Fruit fly (Drosophila melanogaster) whole organism, embryonic: ENCODE data around the gene janA.
A peak's percentile ranks its signal among the peaks of the same experiment; 100 is the strongest.

Source experiments
- Asciz ChIP-seq: fragments of 200-800 bp; sonication (Bioruptor generic); optimal IDR thresholded peaks from 2 replicates; lab custom pipeline; 2017; ENCODE audit warnings: missing biosample characterization, mild to moderate bottlenecking, missing genetic modification characterization, missing genetic modification reagents
- CG10209 ChIP-seq: fragments of 200-800 bp; sonication (Bioruptor generic); optimal IDR thresholded peaks from 3 replicates; lab custom pipeline; 2017; ENCODE audit warnings: missing biosample characterization, mild to moderate bottlenecking, missing genetic modification characterization, missing genetic modification reagents
- CG10543 ChIP-seq: fragments of 200-800 bp; sonication (Bioruptor generic); optimal IDR thresholded peaks from 3 replicates; lab custom pipeline; 2017; ENCODE audit warnings: missing biosample characterization, mild to moderate bottlenecking, missing genetic modification characterization, moderate library complexity
- CG11398 ChIP-seq: fragments of 200-800 bp; sonication (Bioruptor generic); optimal IDR thresholded peaks from 2 replicates; lab custom pipeline; 2016; ENCODE audit warnings: missing biosample characterization, missing genetic modification characterization
- CG11695 ChIP-seq: fragments of 200-800 bp; sonication (Bioruptor generic); IDR thresholded peaks from 3 replicates; pipeline ENCODE4 v1.3.6; 2022; ENCODE audit warnings: missing biosample characterization, missing genetic modification characterization
- CG12219 ChIP-seq: fragments of 200-800 bp; sonication (Bioruptor generic); optimal IDR thresholded peaks from 3 replicates; lab custom pipeline; 2018; ENCODE audit warnings: missing biosample characterization, mild to moderate bottlenecking, missing genetic modification characterization
- CG12236 ChIP-seq: fragments of 200-800 bp; sonication (Bioruptor generic); optimal IDR thresholded peaks from 2 replicates; lab custom pipeline; 2016; ENCODE audit warnings: missing biosample characterization, missing genetic modification characterization
- CG12942 ChIP-seq: fragments of 200-800 bp; sonication (Bioruptor generic); optimal IDR thresholded peaks from 3 replicates; lab custom pipeline; 2016; ENCODE audit warnings: missing biosample characterization, missing genetic modification characterization
- CG14441 ChIP-seq: fragments of 200-800 bp; sonication (Bioruptor generic); IDR thresholded peaks from 2 replicates; pipeline ENCODE4 v1.3.6; 2022; ENCODE audit warnings: missing biosample characterization, missing genetic modification characterization
- CG15696 ChIP-seq: fragments of 200-800 bp; sonication (Bioruptor generic); optimal IDR thresholded peaks from 2 replicates; lab custom pipeline; 2019; ENCODE audit warnings: missing biosample characterization, mild to moderate bottlenecking, missing genetic modification characterization, moderate library complexity
- CG17385 ChIP-seq: fragments of 200-800 bp; sonication (Bioruptor generic); optimal IDR thresholded peaks from 3 replicates; lab custom pipeline; 2018; ENCODE audit warnings: missing biosample characterization, mild to moderate bottlenecking, missing genetic modification characterization
- CG2875 ChIP-seq: fragments of 200-800 bp; sonication (Bioruptor generic); optimal IDR thresholded peaks from 2 replicates; lab custom pipeline; 2017; ENCODE audit warnings: missing biosample characterization, mild to moderate bottlenecking, missing genetic modification characterization, missing genetic modification reagents
- CG30431 ChIP-seq: fragments of 200-800 bp; sonication (Bioruptor generic); optimal IDR thresholded peaks from 2 replicates; lab custom pipeline; 2017; ENCODE audit warnings: missing biosample characterization, missing genetic modification characterization
- CG31388 ChIP-seq: fragments of 200-800 bp; sonication (Bioruptor generic); optimal IDR thresholded peaks from 2 replicates; lab custom pipeline; 2016; ENCODE audit warnings: missing biosample characterization, missing genetic modification characterization
- CG4282 ChIP-seq: fragments of 200-800 bp; sonication (Bioruptor generic); optimal IDR thresholded peaks from 2 replicates; lab custom pipeline; 2016; ENCODE audit warnings: missing biosample characterization, missing genetic modification characterization
- CG43689 ChIP-seq: fragments of 200-800 bp; sonication (Bioruptor generic); IDR thresholded peaks from 2 replicates; pipeline ENCODE4 v1.3.6; 2022; ENCODE audit warnings: missing biosample characterization, missing genetic modification characterization
- CG7271 ChIP-seq: fragments of 200-800 bp; sonication (Bioruptor generic); optimal IDR thresholded peaks from 2 replicates; lab custom pipeline; 2018; ENCODE audit warnings: missing biosample characterization, mild to moderate bottlenecking, missing genetic modification characterization, moderate library complexity
- CG7745 ChIP-seq: fragments of 200-800 bp; sonication (Bioruptor generic); optimal IDR thresholded peaks from 2 replicates; lab custom pipeline; 2018; ENCODE audit warnings: missing biosample characterization, mild to moderate bottlenecking, missing genetic modification characterization, moderate library complexity
- CG9817 ChIP-seq: fragments of 200-800 bp; sonication (Bioruptor generic); optimal IDR thresholded peaks from 2 replicates; lab custom pipeline; 2018; ENCODE audit warnings: missing biosample characterization, mild to moderate bottlenecking, missing genetic modification characterization, moderate library complexity
- ERR ChIP-seq: fragments of 200-800 bp; sonication (Bioruptor generic); optimal IDR thresholded peaks from 2 replicates; lab custom pipeline; 2016; ENCODE audit warnings: missing biosample characterization, missing genetic modification characterization
- Fer3 ChIP-seq: fragments of 200-800 bp; sonication (Bioruptor generic); optimal IDR thresholded peaks from 2 replicates; lab custom pipeline; 2018; ENCODE audit warnings: missing biosample characterization, mild to moderate bottlenecking, missing genetic modification characterization, moderate library complexity
- Hr3 ChIP-seq: fragments of 200-800 bp; sonication (Bioruptor generic); optimal IDR thresholded peaks from 3 replicates; lab custom pipeline; 2016; ENCODE audit warnings: missing biosample characterization, missing genetic modification characterization
- Hr39 ChIP-seq: fragments of >200 bp; optimal IDR thresholded peaks from 2 replicates; lab custom pipeline; 2017
- Sry-δ ChIP-seq: fragments of 200-800 bp; sonication (Bioruptor generic); optimal IDR thresholded peaks from 2 replicates; lab custom pipeline; 2016; ENCODE audit warnings: missing biosample characterization, missing genetic modification characterization
- Ssrp ChIP-seq: fragments of 200-800 bp; sonication (Bioruptor generic); optimal IDR thresholded peaks from 2 replicates; lab custom pipeline; 2018; ENCODE audit warnings: missing biosample characterization, mild to moderate bottlenecking, missing genetic modification characterization, moderate library complexity
- Stat92E ChIP-seq, 3 experiments: fragments of >200 bp in 2 of 3; fragments of 200-800 bp in 1 of 3; sonication (Bioruptor generic) in 1 of 3; optimal IDR thresholded peaks; 2 replicates each; lab custom pipeline; 2017 to 2019; ENCODE audit warnings: missing biosample characterization in 3 of 3, missing genetic modification characterization in 3 of 3, mild to moderate bottlenecking in 1 of 3, moderate library complexity in 1 of 3
- ab ChIP-seq: fragments of 200-800 bp; sonication (Bioruptor generic); optimal IDR thresholded peaks from 2 replicates; lab custom pipeline; 2016; ENCODE audit warnings: missing biosample characterization, missing genetic modification characterization
- ato ChIP-seq: fragments of 200-800 bp; sonication (Bioruptor generic); IDR thresholded peaks from 2 replicates; pipeline ENCODE4 v1.3.6; 2022; ENCODE audit warnings: missing biosample characterization, missing genetic modification characterization; ENCODE audit not compliant: partially characterized antibody
- bsh ChIP-seq, 2 experiments: fragments of 200-800 bp; sonication (Bioruptor generic); optimal IDR thresholded peaks; 2 replicates each; lab custom pipeline; 2017 to 2018; ENCODE audit warnings: mild to moderate bottlenecking in 2 of 2, missing biosample characterization in 2 of 2, missing genetic modification characterization in 2 of 2, moderate library complexity in 1 of 2
- dimm ChIP-seq: fragments of 200-800 bp; sonication (Bioruptor generic); IDR thresholded peaks from 2 replicates; pipeline ENCODE4 v1.3.6; 2022; ENCODE audit warnings: missing biosample characterization, missing genetic modification characterization
- disco-r ChIP-seq: fragments of 200-800 bp; sonication (Bioruptor generic); optimal IDR thresholded peaks from 2 replicates; lab custom pipeline; 2016; ENCODE audit warnings: missing biosample characterization, missing genetic modification characterization
- grau ChIP-seq: fragments of 200-800 bp; optimal IDR thresholded peaks from 3 replicates; lab custom pipeline; 2019; ENCODE audit warnings: missing biosample characterization, mild to moderate bottlenecking, missing genetic modification characterization, moderate library complexity
- hbn ChIP-seq: fragments of 200-800 bp; sonication (Bioruptor generic); IDR thresholded peaks from 2 replicates; pipeline ENCODE4 v1.3.6; 2022; ENCODE audit warnings: missing biosample characterization, missing genetic modification characterization; ENCODE audit not compliant: partially characterized antibody
- kay ChIP-seq: fragments of 200-800 bp; sonication (Bioruptor generic); optimal IDR thresholded peaks from 2 replicates; lab custom pipeline; 2016; ENCODE audit warnings: missing biosample characterization, missing genetic modification characterization
- ken ChIP-seq: fragments of 200-800 bp; sonication (Bioruptor generic); IDR thresholded peaks from 3 replicates; pipeline ENCODE4 v1.3.6; 2022; ENCODE audit warnings: missing biosample characterization, missing genetic modification characterization
- kni ChIP-seq: fragments of 200-800 bp; sonication (Bioruptor generic); optimal IDR thresholded peaks from 3 replicates; lab custom pipeline; 2017; ENCODE audit warnings: mild to moderate bottlenecking, missing biosample characterization, missing genetic modification reagents, missing genetic modification characterization
- nerfin-1 ChIP-seq: fragments of 200-800 bp; sonication (Bioruptor generic); optimal IDR thresholded peaks from 3 replicates; lab custom pipeline; 2019; ENCODE audit warnings: missing biosample characterization, mild to moderate bottlenecking, missing genetic modification characterization, moderate library complexity
- pita ChIP-seq: fragments of 200-800 bp; sonication (Bioruptor generic); optimal IDR thresholded peaks from 2 replicates; lab custom pipeline; 2017; ENCODE audit warnings: missing biosample characterization, mild to moderate bottlenecking, missing genetic modification characterization
- ranshi ChIP-seq: fragments of 200-800 bp; sonication (Bioruptor generic); IDR thresholded peaks from 2 replicates; pipeline ENCODE4 v1.3.6; 2022; ENCODE audit warnings: missing biosample characterization, missing genetic modification characterization
- seq ChIP-seq: fragments of 200-800 bp; sonication (Bioruptor generic); IDR thresholded peaks from 2 replicates; pipeline ENCODE4 v1.3.6; 2022; ENCODE audit warnings: missing biosample characterization, missing genetic modification characterization
- sna ChIP-seq: fragments of 200-800 bp; sonication (Bioruptor generic); IDR thresholded peaks from 2 replicates; pipeline ENCODE4 v1.3.6; 2022; ENCODE audit warnings: missing biosample characterization, missing genetic modification characterization; ENCODE audit not compliant: partially characterized antibody
- sqz ChIP-seq: fragments of 200-800 bp; sonication (Bioruptor generic); optimal IDR thresholded peaks from 3 replicates; lab custom pipeline; 2018; ENCODE audit warnings: missing biosample characterization, mild to moderate bottlenecking, missing genetic modification characterization
- sr ChIP-seq: fragments of 200-800 bp; sonication (Bioruptor generic); IDR thresholded peaks from 3 replicates; pipeline ENCODE4 v1.3.6; 2022; ENCODE audit warnings: missing biosample characterization, missing genetic modification characterization
- ttk ChIP-seq: fragments of 200-800 bp; sonication (Bioruptor generic); IDR thresholded peaks from 2 replicates; pipeline ENCODE4 v2.1.2; 2022; ENCODE audit warnings: missing biosample characterization, missing genetic modification characterization
- usp ChIP-seq: fragments of >200 bp; optimal IDR thresholded peaks from 2 replicates; lab custom pipeline; 2017; ENCODE audit warnings: missing biosample characterization, missing genetic modification characterization
- zen ChIP-seq: fragments of 200-800 bp; sonication (Bioruptor generic); optimal IDR thresholded peaks from 3 replicates; lab custom pipeline; 2018; ENCODE audit warnings: missing biosample characterization, mild to moderate bottlenecking, missing genetic modification characterization, moderate library complexity
- zen2 ChIP-seq: fragments of 200-800 bp; sonication (Bioruptor generic); IDR thresholded peaks from 3 replicates; pipeline ENCODE4 v1.3.6; 2022; ENCODE audit warnings: missing biosample characterization, missing genetic modification characterization; ENCODE audit not compliant: partially characterized antibody

Gene janA

dm6 chr3R:30046029-30047001, 7.0 kb upstream of the janA start, which contains the start of the genes RpL32 and CG7943 (continued):
- peak; percentile 97 for TF ChIP-seq CG10543 (GFP tag; lab: Kevin White, UChicago)
- peak; percentile 90 for TF ChIP-seq CG10209 (GFP tag; lab: Kevin White, UChicago)
- peak; percentile 81 for TF ChIP-seq CG15696 (tag; lab: Kevin White, UChicago)
- peak; percentile 100 for TF ChIP-seq sna (GFP tag; lab: Robert Waterston, UW)
- TF ChIP-seq zen: peak; percentile 91
- TF ChIP-seq Stat92E (GFP tag; optimal IDR thresholded peaks at IDR 0.05; lab: Kevin White, UChicago): no peak
- peak; percentile 100 for TF ChIP-seq zen2 (GFP tag; lab: Robert Waterston, UW)
- peak; percentile 87 for TF ChIP-seq nerfin-1 (tag; lab: Kevin White, UChicago)
- TF ChIP-seq ken (GFP tag; lab: Robert Waterston, UW): peak; percentile 95
- peak; percentile 100 for TF ChIP-seq hbn (GFP tag; lab: Robert Waterston, UW)
- TF ChIP-seq Hr39 (lab: Kevin White, UChicago): no peak
- TF ChIP-seq CG31388: peak; percentile 66
- TF ChIP-seq pita (GFP tag; lab: Kevin White, UChicago): no peak
- peak; percentile 92 for TF ChIP-seq kni (GFP tag; lab: Kevin White, UChicago)
- TF ChIP-seq seq (GFP tag; lab: Robert Waterston, UW): peak; percentile 95
- peak; percentile 93 for TF ChIP-seq CG9817
- TF ChIP-seq CG7745 (tag; lab: Kevin White, UChicago): no peak
- TF ChIP-seq CG30431 (GFP tag; lab: Kevin White, UChicago): peak; percentile 71
- TF ChIP-seq ttk (GFP tag; lab: Robert Waterston, UW): peak; percentile 88
- TF ChIP-seq usp: no peak
- peak; percentile 86 for TF ChIP-seq CG17385 (GFP tag; lab: Kevin White, UChicago)
- TF ChIP-seq ato (GFP tag; lab: Robert Waterston, UW): peak; percentile 100
- peak; percentile 86 for TF ChIP-seq grau (tag; lab: Kevin White, UChicago)
- TF ChIP-seq Fer3 (tag; lab: Kevin White, UChicago): peak; percentile 95
- peak; percentile 86 for TF ChIP-seq dimm
- peak; percentile 94 for TF ChIP-seq CG11695 (GFP tag; lab: Robert Waterston, UW)
- TF ChIP-seq Ssrp (tag; lab: Kevin White, UChicago): peak; percentile 82
- TF ChIP-seq CG2875 (GFP tag; lab: Kevin White, UChicago): peak; percentile 83
- TF ChIP-seq Sry-δ (GFP tag; lab: Kevin White, UChicago): peak; percentile 100
- TF ChIP-seq ab (GFP tag; lab: Kevin White, UChicago): peak; percentile 79
- TF ChIP-seq bsh (GFP tag; optimal IDR thresholded peaks at IDR 0.05; lab: Kevin White, UChicago): peak in 1 of 2 experiments; percentile 84
- TF ChIP-seq ranshi (GFP tag; lab: Robert Waterston, UW): peak; percentile 97
- TF ChIP-seq CG11398 (GFP tag; lab: Kevin White, UChicago): peak; percentile 86
- peak; percentile 89 for TF ChIP-seq Hr3 (GFP tag; lab: Kevin White, UChicago)
- TF ChIP-seq kay (GFP tag; lab: Kevin White, UChicago): peak; percentile 75
- peak; percentile 87 for TF ChIP-seq CG12236 (GFP tag; lab: Kevin White, UChicago)
- TF ChIP-seq CG12942 (GFP tag; lab: Kevin White, UChicago): peak; percentile 78
- peak; percentile 85 for TF ChIP-seq sqz (GFP tag; lab: Kevin White, UChicago)
- peak; percentile 77 for TF ChIP-seq CG12219 (GFP tag; lab: Kevin White, UChicago)
- peak; percentile 94 for TF ChIP-seq CG4282 (GFP tag; lab: Kevin White, UChicago)
- peak; percentile 84 for TF ChIP-seq CG7271
- peak; percentile 89 for TF ChIP-seq CG43689
- peak; percentile 92 for TF ChIP-seq disco-r
- peak; percentile 92 for TF ChIP-seq CG14441
- TF ChIP-seq Asciz (GFP tag; lab: Kevin White, UChicago): peak; percentile 92
- TF ChIP-seq ERR (GFP tag; lab: Kevin White, UChicago): peak; percentile 91
- TF ChIP-seq sr (GFP tag; lab: Robert Waterston, UW): peak; percentile 89
